1 fruit fly cellular context compared by ENCODE assay signal in the genomic region with DNA sequence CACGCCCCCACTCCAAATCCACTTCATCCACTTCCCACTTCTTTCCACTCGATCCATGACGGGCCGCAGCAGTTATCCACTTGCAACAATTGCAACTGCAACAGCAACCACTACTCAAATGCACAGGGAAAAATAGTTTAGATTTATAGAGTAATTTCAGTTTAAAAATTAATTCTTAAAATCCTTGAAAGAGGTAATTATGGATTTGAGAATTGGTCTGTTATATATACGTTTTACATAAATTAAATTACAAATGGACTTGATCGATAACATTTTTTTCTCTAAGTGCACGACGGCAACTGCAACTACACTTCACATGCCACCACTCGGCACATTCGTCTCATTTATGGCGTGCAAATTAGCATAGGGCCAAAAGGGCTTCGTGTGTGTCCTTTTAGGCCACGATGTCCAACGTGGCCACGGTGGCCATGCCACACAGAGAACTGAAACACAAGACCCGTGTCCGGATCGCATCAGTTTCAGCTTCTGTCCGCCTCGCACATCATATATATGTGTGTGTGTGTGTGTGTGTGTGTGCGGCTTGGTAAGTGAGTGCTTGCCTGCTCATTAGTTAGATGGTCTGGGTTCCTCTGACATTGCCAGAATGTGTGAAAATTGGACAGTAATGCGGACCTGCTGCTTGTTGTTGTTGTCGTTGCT.
TF ChIP-seq lines count a peak whose summit lies in the region.

No protein-coding gene starts in this region.

TF ChIP-seq in whole organism, embryonic, 481 proteins besides CTCF, POLR2A, EP300 and RAD21 (continued from another document and continues in another):
- TF ChIP-seq D19A (tag; optimal IDR thresholded peaks at IDR 0.05; lab: Kevin White, UChicago) (peak; percentile 79), bbx (GFP tag; IDR thresholded peaks at IDR 0.05; lab: Robert Waterston, UW; ENCODE audit: partially characterized antibody) (no peak), CG1529 (GFP tag; optimal IDR thresholded peaks at IDR 0.05; lab: Kevin White, UChicago) (peak; percentile 44), ranshi (GFP tag; IDR thresholded peaks at IDR 0.05; lab: Robert Waterston, UW) (peak; percentile 62), cwo (GFP tag; optimal IDR thresholded peaks at IDR 0.05; lab: Kevin White, UChicago) (no peak), HLH4C (GFP tag; IDR thresholded peaks at IDR 0.05; lab: Robert Waterston, UW; ENCODE audit: partially characterized antibody) (no peak), Lhr (GFP tag; optimal IDR thresholded peaks at IDR 0.05; lab: Kevin White, UChicago) (peak; percentile 23), scrt (GFP tag; optimal IDR thresholded peaks at IDR 0.05; lab: Kevin White, UChicago) (no peak), hbn (GFP tag; IDR thresholded peaks at IDR 0.05; lab: Robert Waterston, UW; ENCODE audit: partially characterized antibody) (no peak), C15 (GFP tag; IDR thresholded peaks at IDR 0.05; lab: Robert Waterston, UW) (no peak), Myb (GFP tag; optimal IDR thresholded peaks at IDR 0.05; lab: Kevin White, UChicago) (peak; percentile 5), CG31224 (GFP tag; IDR thresholded peaks at IDR 0.05; lab: Robert Waterston, UW) (no peak), Hr78 (GFP tag; optimal IDR thresholded peaks at IDR 0.05; lab: Kevin White, UChicago) (no peak), NFAT (GFP tag; IDR thresholded peaks at IDR 0.05; lab: Robert Waterston, UW) (no peak), Xrp1 (GFP tag; IDR thresholded peaks at IDR 0.05; lab: Robert Waterston, UW) (peak; percentile 89), CG4820 (GFP tag; optimal IDR thresholded peaks at IDR 0.05; lab: Kevin White, UChicago) (peak; percentile 78), CG15601 (tag; optimal IDR thresholded peaks at IDR 0.05; lab: Kevin White, UChicago) (peak; percentile 47), gem (tag; optimal IDR thresholded peaks at IDR 0.05; lab: Kevin White, UChicago) (peak; percentile 89), Gug (GFP tag; IDR thresholded peaks at IDR 0.05; lab: Robert Waterston, UW) (peak; percentile 42; the same call in 1 of the 4 replicates), CG8089 (GFP tag; optimal IDR thresholded peaks at IDR 0.05; lab: Kevin White, UChicago) (peak; percentile 57), eve (GFP tag; optimal IDR thresholded peaks at IDR 0.05; lab: Kevin White, UChicago) (peak; percentile 45 to 86), dan (GFP tag; IDR thresholded peaks at IDR 0.05; lab: Robert Waterston, UW) (peak; percentile 36; the same call in 1 of the 2 replicates), Sry-δ (GFP tag; optimal IDR thresholded peaks at IDR 0.05; lab: Kevin White, UChicago) (peak; percentile 13), Mad (GFP tag; optimal IDR thresholded peaks at IDR 0.05; lab: Kevin White, UChicago) (peak; percentile 48), dmrt99B (tag; optimal IDR thresholded peaks at IDR 0.05; lab: Kevin White, UChicago) (peak; percentile 76), CG8944 (GFP tag; optimal IDR thresholded peaks at IDR 0.05; lab: Kevin White, UChicago) (peak; percentile 66), Chrac-16 (GFP tag; optimal IDR thresholded peaks at IDR 0.05; lab: Kevin White, UChicago) (peak; percentile 71), ci (GFP tag; IDR thresholded peaks at IDR 0.05; lab: Robert Waterston, UW) (peak; percentile 78), ERR (GFP tag; optimal IDR thresholded peaks at IDR 0.05; lab: Kevin White, UChicago) (no peak), Vsx1 (GFP tag; optimal IDR thresholded peaks at IDR 0.05; lab: Kevin White, UChicago) (peak; percentile 24), mirr (GFP tag; optimal IDR thresholded peaks at IDR 0.05; lab: Kevin White, UChicago) (no peak), CG13624 (GFP tag; optimal IDR thresholded peaks at IDR 0.05; lab: Kevin White, UChicago) (peak; percentile 8), stwl (tag; optimal IDR thresholded peaks at IDR 0.05; lab: Kevin White, UChicago) (peak; percentile 43), CG3065 (GFP tag; optimal IDR thresholded peaks at IDR 0.05; lab: Kevin White, UChicago) (no peak), Kr (GFP tag; optimal IDR thresholded peaks at IDR 0.05; lab: Kevin White, UChicago) (peak; percentile 69), Lim3 (GFP tag; IDR thresholded peaks at IDR 0.05; lab: Robert Waterston, UW) (no peak), Awh (GFP tag; IDR thresholded peaks at IDR 0.05; lab: Robert Waterston, UW) (0 out of 2 replicates have a peak, but pooled peaks have one; percentile 33), cas (GFP tag; IDR thresholded peaks at IDR 0.05; lab: Robert Waterston, UW) (no peak), CG5953 (GFP tag; IDR thresholded peaks at IDR 0.05; lab: Robert Waterston, UW) (no peak), al (GFP tag; IDR thresholded peaks at IDR 0.05; lab: Robert Waterston, UW) (no peak), Dip2 (GFP tag; IDR thresholded peaks at IDR 0.05; lab: Robert Waterston, UW) (no peak), CG6254 (GFP tag; optimal IDR thresholded peaks at IDR 0.05; lab: Kevin White, UChicago) (peak; percentile 56), CG10959 (GFP tag; IDR thresholded peaks at IDR 0.05; lab: Robert Waterston, UW) (peak; percentile 85), onecut (GFP tag; IDR thresholded peaks at IDR 0.05; lab: Robert Waterston, UW) (peak; percentile 39), Fer3 (tag; optimal IDR thresholded peaks at IDR 0.05; lab: Kevin White, UChicago) (peak; percentile 3), CG1233 (GFP tag; optimal IDR thresholded peaks at IDR 0.05; lab: Kevin White, UChicago) (peak; percentile 66), CG17328 (GFP tag; IDR thresholded peaks at IDR 0.05; lab: Robert Waterston, UW) (peak; percentile 84), Nf-YC (tag; optimal IDR thresholded peaks at IDR 0.05; lab: Kevin White, UChicago) (no peak), kni (GFP tag; optimal IDR thresholded peaks at IDR 0.05; lab: Kevin White, UChicago) (no peak), CG14860 (GFP tag; IDR thresholded peaks at IDR 0.05; lab: Robert Waterston, UW; ENCODE audit: partially characterized antibody) (no peak), CG8478 (optimal IDR thresholded peaks at IDR 0.05; lab: Kevin White, UChicago) (no peak), CG8765 (GFP tag; IDR thresholded peaks at IDR 0.05; lab: Robert Waterston, UW) (peak; percentile 54; the same call in 1 of the 2 replicates), br (optimal IDR thresholded peaks at IDR 0.05; lab: Kevin White, UChicago) (no peak), ssp (GFP tag; IDR thresholded peaks at IDR 0.05; lab: Robert Waterston, UW) (peak; percentile 33; the same call in 1 of the 2 replicates), sd (tag; optimal IDR thresholded peaks at IDR 0.05; lab: Kevin White, UChicago) (no peak), Opbp (GFP tag; IDR thresholded peaks at IDR 0.05; lab: Robert Waterston, UW; ENCODE audit: partially characterized antibody) (no peak), CG12769 (tag; optimal IDR thresholded peaks at IDR 0.05; lab: Kevin White, UChicago) (peak; percentile 57), CG16863 (GFP tag; optimal IDR thresholded peaks at IDR 0.05; lab: Kevin White, UChicago) (peak; percentile 39), Ptx1 (GFP tag; IDR thresholded peaks at IDR 0.05; lab: Robert Waterston, UW) (peak; percentile 64), CG9797 (GFP tag; optimal IDR thresholded peaks at IDR 0.05; lab: Kevin White, UChicago) (no peak), CG8359 (GFP tag; optimal IDR thresholded peaks at IDR 0.05; lab: Kevin White, UChicago; ENCODE audit: borderline replicate concordance) (peak; percentile 58), CG13296 (GFP tag; optimal IDR thresholded peaks at IDR 0.05; lab: Kevin White, UChicago) (peak; percentile 20), fd64A (GFP tag; optimal IDR thresholded peaks at IDR 0.05; lab: Kevin White, UChicago) (no peak), ham (GFP tag; IDR thresholded peaks at IDR 0.05; lab: Robert Waterston, UW) (no peak), CG9876 (GFP tag; optimal IDR thresholded peaks at IDR 0.05; lab: Kevin White, UChicago) (no peak), HmgD (GFP tag; optimal IDR thresholded peaks at IDR 0.05; lab: Kevin White, UChicago) (no peak), CG5245 (GFP tag; optimal IDR thresholded peaks at IDR 0.05; lab: Kevin White, UChicago) (peak; percentile 44), CG15073 (GFP tag; optimal IDR thresholded peaks at IDR 0.05; lab: Kevin White, UChicago) (peak; percentile 39), disco-r (GFP tag; optimal IDR thresholded peaks at IDR 0.05; lab: Kevin White, UChicago) (peak; percentile 57), Fer1 (GFP tag; optimal IDR thresholded peaks at IDR 0.05; lab: Kevin White, UChicago) (peak; percentile 33), grau (tag; optimal IDR thresholded peaks at IDR 0.05; lab: Kevin White, UChicago) (peak; percentile 74), CG32532 (GFP tag; IDR thresholded peaks at IDR 0.05; lab: Robert Waterston, UW) (peak; percentile 50; the same call in 1 of the 2 replicates), CG2120 (GFP tag; optimal IDR thresholded peaks at IDR 0.05; lab: Kevin White, UChicago) (peak; percentile 6), CG17829 (tag; optimal IDR thresholded peaks at IDR 0.05; lab: Kevin White, UChicago) (peak; percentile 92), CG18476 (GFP tag; optimal IDR thresholded peaks at IDR 0.05; lab: Kevin White, UChicago) (peak; percentile 74), schlank (tag; optimal IDR thresholded peaks at IDR 0.05; lab: Kevin White, UChicago) (no peak), crc (GFP tag; optimal IDR thresholded peaks at IDR 0.05; lab: Kevin White, UChicago) (no peak), nau (GFP tag; optimal IDR thresholded peaks at IDR 0.05; lab: Kevin White, UChicago) (peak; percentile 49), CG9215 (GFP tag; IDR thresholded peaks at IDR 0.05; lab: Robert Waterston, UW) (peak; percentile 39; the same call in 1 of the 2 replicates), CG14014 (GFP tag; IDR thresholded peaks at IDR 0.05; lab: Robert Waterston, UW) (0 out of 2 replicates have a peak, but pooled peaks have one; percentile 54), Tbp (GFP tag; optimal IDR thresholded peaks at IDR 0.05; lab: Kevin White, UChicago) (no peak), p53 (GFP tag; optimal IDR thresholded peaks at IDR 0.05; lab: Kevin White, UChicago) (no peak), org-1 (GFP tag; optimal IDR thresholded peaks at IDR 0.05; lab: Kevin White, UChicago) (peak; percentile 60), danr (GFP tag; IDR thresholded peaks at IDR 0.05; lab: Robert Waterston, UW) (no peak), tio (GFP tag; optimal IDR thresholded peaks at IDR 0.05; lab: Kevin White, UChicago) (peak; percentile 46), CG13424 (tag; optimal IDR thresholded peaks at IDR 0.05; lab: Kevin White, UChicago) (peak; percentile 61), HHEX (GFP tag; optimal IDR thresholded peaks at IDR 0.05; lab: Kevin White, UChicago) (peak; percentile 36), kah (GFP tag; optimal IDR thresholded peaks at IDR 0.05; lab: Kevin White, UChicago) (peak; percentile 0), slp2 (GFP tag; optimal IDR thresholded peaks at IDR 0.05; lab: Kevin White, UChicago) (peak; percentile 63), Max (GFP tag; optimal IDR thresholded peaks at IDR 0.05; lab: Kevin White, UChicago) (peak; percentile 65), gsb (GFP tag; IDR thresholded peaks at IDR 0.05; lab: Robert Waterston, UW) (peak; percentile 20; the same call in 1 of the 2 replicates), zf30C (GFP tag; optimal IDR thresholded peaks at IDR 0.05; lab: Kevin White, UChicago) (peak; percentile 82), da (GFP tag; optimal IDR thresholded peaks at IDR 0.05; lab: Kevin White, UChicago) (peak; percentile 18), Dp (GFP tag; optimal IDR thresholded peaks at IDR 0.05; lab: Kevin White, UChicago) (no peak), jing (GFP tag; optimal IDR thresholded peaks at IDR 0.05; lab: Kevin White, UChicago) (peak; percentile 39), CG33213 (GFP tag; optimal IDR thresholded peaks at IDR 0.05; lab: Kevin White, UChicago) (peak; percentile 55), esg (GFP tag; conservative IDR thresholded peaks at IDR 0.05; lab: Robert Waterston, UW) (peak; percentile 57), Ets97D (GFP tag; optimal IDR thresholded peaks at IDR 0.05; lab: Kevin White, UChicago) (peak; percentile 4), CG12236 (GFP tag; optimal IDR thresholded peaks at IDR 0.05; lab: Kevin White, UChicago) (peak; percentile 21), CG2202 (tag; optimal IDR thresholded peaks at IDR 0.05; lab: Kevin White, UChicago) (peak; percentile 78), repo (GFP tag; optimal IDR thresholded peaks at IDR 0.05; lab: Kevin White, UChicago) (no peak), CG18764 (GFP tag; optimal IDR thresholded peaks at IDR 0.05; lab: Kevin White, UChicago) (peak; percentile 19), hkb (optimal IDR thresholded peaks at IDR 0.05; lab: Kevin White, UChicago) (no peak), hkb (GFP tag; IDR thresholded peaks at IDR 0.05; lab: Robert Waterston, UW) (peak; percentile 63), CG17385 (GFP tag; optimal IDR thresholded peaks at IDR 0.05; lab: Kevin White, UChicago) (peak; percentile 41), CG7556 (GFP tag; optimal IDR thresholded peaks at IDR 0.05; lab: Kevin White, UChicago) (peak; percentile 76), CG14441 (GFP tag; IDR thresholded peaks at IDR 0.05; lab: Robert Waterston, UW) (peak; percentile 58), lbe (GFP tag; optimal IDR thresholded peaks at IDR 0.05; lab: Kevin White, UChicago) (peak; percentile 1), gcm2 (GFP tag; optimal IDR thresholded peaks at IDR 0.05; lab: Kevin White, UChicago) (no peak), toy (GFP tag; IDR thresholded peaks at IDR 0.05; lab: Robert Waterston, UW) (no peak), Hr3 (GFP tag; optimal IDR thresholded peaks at IDR 0.05; lab: Kevin White, UChicago) (peak; percentile 59), CG7839 (tag; optimal IDR thresholded peaks at IDR 0.05; lab: Kevin White, UChicago) (peak; percentile 70), pan (optimal IDR thresholded peaks at IDR 0.05; lab: Kevin White, UChicago) (no peak), pan (GFP tag; optimal IDR thresholded peaks at IDR 0.05 in 1 of 2, IDR thresholded peaks at IDR 0.05 in 1 of 2) (peak in 1 of 2 experiments; percentile 66), Atf3 (GFP tag; optimal IDR thresholded peaks at IDR 0.05; lab: Kevin White, UChicago) (peak; percentile 21), grn (GFP tag; optimal IDR thresholded peaks at IDR 0.05; lab: Kevin White, UChicago) (no peak), cato (GFP tag; optimal IDR thresholded peaks at IDR 0.05; lab: Kevin White, UChicago; ENCODE audit: borderline replicate concordance) (peak; percentile 6), CG6272 (GFP tag; IDR thresholded peaks at IDR 0.05; lab: Robert Waterston, UW) (peak; percentile 36; the same call in 1 of the 2 replicates), Bteb2 (GFP tag; optimal IDR thresholded peaks at IDR 0.05; lab: Kevin White, UChicago) (peak; percentile 45), mld (GFP tag; IDR thresholded peaks at IDR 0.05; lab: Robert Waterston, UW; ENCODE audit: partially characterized antibody) (no peak), CG11723 (GFP tag; optimal IDR thresholded peaks at IDR 0.05; lab: Kevin White, UChicago) (peak; percentile 36), dmrt11E (tag; optimal IDR thresholded peaks at IDR 0.05; lab: Kevin White, UChicago) (peak; percentile 92), CG3281 (GFP tag; optimal IDR thresholded peaks at IDR 0.05; lab: Kevin White, UChicago) (peak; percentile 41)
